Worm (Caenorhabditis elegans) whole organism, midembryonic: ENCODE data around the gene F20D6.12.

ENCODE experiments used
- T22C8.4 ChIP-seq: fragments of 200-800 bp; sonication (Bioruptor generic); IDR thresholded peaks from 2 replicates; pipeline ENCODE4 v1.3.6; 2022; ENCODE audit warnings: missing genetic modification characterization, missing compliant biosample characterization
- cog-1 ChIP-seq: sonication (generic microtip); optimal IDR thresholded peaks from 2 replicates; lab custom pipeline; 2016; ENCODE audit warnings: missing genetic modification characterization, missing compliant biosample characterization
- flt-1 ChIP-seq: fragments of 200-800 bp; sonication (Bioruptor generic); IDR thresholded peaks from 2 replicates; pipeline ENCODE4 v1.3.6; 2022; ENCODE audit warnings: missing genetic modification characterization, missing compliant biosample characterization
- klf-2 ChIP-seq: fragments of 200-800 bp; sonication (Bioruptor generic); conservative IDR thresholded peaks from 2 replicates; pipeline ENCODE4 v1.3.6; 2022; ENCODE audit warnings: missing genetic modification reagents, missing genetic modification characterization, missing compliant biosample characterization
- med-1 ChIP-seq: sonication (generic microtip); optimal IDR thresholded peaks from 2 replicates; lab custom pipeline; 2017; ENCODE audit warnings: missing genetic modification characterization, mild to moderate bottlenecking, missing compliant biosample characterization, antibody characterized with exemption, missing genetic modification reagents; ENCODE audit not compliant: insufficient read depth
- ref-1 ChIP-seq: fragments of 200-800 bp; sonication (Bioruptor generic); conservative IDR thresholded peaks from 2 replicates; pipeline ENCODE4 v1.3.6; 2022; ENCODE audit warnings: missing genetic modification reagents, missing genetic modification characterization, missing compliant biosample characterization
- tab-1 ChIP-seq: fragments of 200-800 bp; sonication (Bioruptor generic); IDR thresholded peaks from 2 replicates; pipeline ENCODE4 v1.3.6; 2022; ENCODE audit warnings: missing genetic modification characterization, missing compliant biosample characterization
- ztf-23 ChIP-seq: fragments of 200-800 bp; sonication (Bioruptor generic); IDR thresholded peaks from 2 replicates; pipeline ENCODE4 v1.3.6; 2022; ENCODE audit warnings: missing genetic modification reagents, missing genetic modification characterization, missing compliant biosample characterization
- ztf-29 ChIP-seq: fragments of 200-800 bp; sonication (Bioruptor generic); IDR thresholded peaks from 2 replicates; pipeline ENCODE4 v1.3.6; 2022; ENCODE audit warnings: missing genetic modification reagents, missing genetic modification characterization, missing compliant biosample characterization

DNA sequence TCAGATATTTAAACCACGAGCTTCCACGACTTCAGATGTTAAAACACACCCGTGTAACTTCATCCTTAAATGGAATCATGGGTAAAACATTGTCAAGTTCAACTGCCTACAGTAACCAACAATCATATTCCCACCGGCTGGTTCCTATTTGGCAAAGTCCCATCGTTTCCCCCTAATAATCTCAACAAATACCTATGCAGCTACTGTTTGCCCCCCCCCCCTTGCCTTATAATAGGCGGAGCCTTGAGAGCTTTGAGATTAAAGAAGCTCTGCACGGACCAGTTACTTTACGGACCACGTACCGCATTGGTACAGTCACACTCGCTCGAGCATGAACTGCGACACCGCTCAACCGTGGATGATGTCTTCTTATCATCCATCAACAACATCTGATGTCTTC is 34.7 kb upstream of the F20D6.12 start, which contains the start of gene pax-1:
- no peak for TF ChIP-seq flt-1 (GFP tag; lab: Robert Waterston, UW)
- TF ChIP-seq med-1 (GFP tag; lab: Kevin White, UChicago), result no peak
- no peak for TF ChIP-seq T22C8.4 (GFP tag; lab: Robert Waterston, UW)
- TF ChIP-seq tab-1, result no peak
- TF ChIP-seq cog-1 (tag; lab: Kevin White, UChicago), result no peak
- TF ChIP-seq ztf-23, result no peak
- no peak for TF ChIP-seq ref-1
- TF ChIP-seq klf-2, result no peak
- no peak for TF ChIP-seq ztf-29 (GFP tag; lab: Robert Waterston, UW)
